Worm (Caenorhabditis elegans) whole organism, L2 larva: ENCODE data around the gene Y51A2B.5.

Experiments used
- C34F6.9 ChIP-seq: fragments of 150-350 bp; optimal IDR thresholded peaks from 2 replicates; lab custom pipeline; 2014; ENCODE audit warnings: missing biosample characterization, missing genetic modification characterization
- F13H6.1 ChIP-seq: sonication (generic microtip); optimal IDR thresholded peaks from 2 replicates; lab custom pipeline; 2016; ENCODE audit warnings: missing genetic modification characterization, missing compliant biosample characterization
- ZK546.5 ChIP-seq: sonication (generic microtip); optimal IDR thresholded peaks from 2 replicates; lab custom pipeline; 2017; ENCODE audit warnings: missing biosample characterization, missing genetic modification characterization
- alr-1 ChIP-seq: fragments of 150-350 bp; optimal IDR thresholded peaks from 2 replicates; lab custom pipeline; 2014; ENCODE audit warnings: missing biosample characterization, missing genetic modification characterization
- aly-2 ChIP-seq: fragments of 150-350 bp; optimal IDR thresholded peaks from 2 replicates; lab custom pipeline; 2014; ENCODE audit warnings: missing biosample characterization, missing genetic modification characterization
- ama-1 ChIP-seq: fragments of 150-350 bp; optimal IDR thresholded peaks from 2 replicates; lab custom pipeline; 2018; ENCODE audit warnings: inconsistent platforms
- ceh-16 ChIP-seq: fragments of 150-350 bp; optimal IDR thresholded peaks from 2 replicates; lab custom pipeline; 2014; ENCODE audit warnings: missing biosample characterization, missing genetic modification characterization
- ceh-82 ChIP-seq: fragments of 150-350 bp; optimal IDR thresholded peaks from 2 replicates; lab custom pipeline; 2014; ENCODE audit warnings: missing biosample characterization, missing genetic modification characterization
- dmd-4 ChIP-seq: sonication (generic microtip); optimal IDR thresholded peaks from 2 replicates; lab custom pipeline; 2017; ENCODE audit warnings: missing biosample characterization, missing genetic modification characterization
- egl-27 ChIP-seq: sonication (generic microtip); optimal IDR thresholded peaks from 3 replicates; lab custom pipeline; 2017; ENCODE audit warnings: missing biosample characterization, missing genetic modification reagents, missing genetic modification characterization
- elt-1 ChIP-seq: fragments of 150-350 bp; optimal IDR thresholded peaks from 2 replicates; lab custom pipeline; 2014; ENCODE audit warnings: missing biosample characterization, missing genetic modification characterization
- gmeb-1 ChIP-seq: fragments of 150-350 bp; optimal IDR thresholded peaks from 2 replicates; lab custom pipeline; 2014; ENCODE audit warnings: missing biosample characterization, missing genetic modification characterization
- lin-11 ChIP-seq: fragments of 150-350 bp; sonication (generic microtip); optimal IDR thresholded peaks from 2 replicates; lab custom pipeline; 2014; ENCODE audit warnings: missing biosample characterization, missing genetic modification characterization, inconsistent platforms, mixed read lengths
- lin-13 ChIP-seq: fragments of 150-350 bp; optimal IDR thresholded peaks from 2 replicates; lab custom pipeline; 2014; ENCODE audit warnings: missing biosample characterization, missing genetic modification reagents, missing genetic modification characterization
- lsy-2 ChIP-seq, 2 experiments: fragments of 150-350 bp in 1 of 2; sonication (generic microtip) in 1 of 2; optimal IDR thresholded peaks; 2 replicates each; lab custom pipeline; 2014 to 2017; ENCODE audit warnings: missing biosample characterization in 2 of 2, missing genetic modification characterization in 2 of 2
- mab-5 ChIP-seq: fragments of 150-350 bp; optimal IDR thresholded peaks from 2 replicates; lab custom pipeline; 2014; ENCODE audit warnings: missing biosample characterization, missing genetic modification characterization
- mbf-1 ChIP-seq: sonication (generic microtip); optimal IDR thresholded peaks from 2 replicates; lab custom pipeline; 2017; ENCODE audit warnings: missing biosample characterization, missing genetic modification characterization
- nhr-10 ChIP-seq: sonication (generic microtip); optimal IDR thresholded peaks from 2 replicates; lab custom pipeline; 2017; ENCODE audit warnings: missing biosample characterization, missing genetic modification characterization
- nhr-11 ChIP-seq: fragments of 150-350 bp; optimal IDR thresholded peaks from 2 replicates; lab custom pipeline; 2014; ENCODE audit warnings: missing biosample characterization, missing genetic modification characterization
- nhr-21 ChIP-seq: fragments of 150-350 bp; optimal IDR thresholded peaks from 2 replicates; lab custom pipeline; 2014; ENCODE audit warnings: missing biosample characterization, missing genetic modification characterization
- nhr-23 ChIP-seq: fragments of 150-350 bp; optimal IDR thresholded peaks from 2 replicates; lab custom pipeline; 2014; ENCODE audit warnings: missing biosample characterization, missing genetic modification reagents, missing genetic modification characterization
- nhr-237 ChIP-seq: fragments of 150-350 bp; optimal IDR thresholded peaks from 2 replicates; lab custom pipeline; 2014; ENCODE audit warnings: missing biosample characterization, missing genetic modification characterization
- nhr-25 ChIP-seq: fragments of 150-350 bp; sonication (generic microtip); optimal IDR thresholded peaks from 3 replicates; lab custom pipeline; 2014; ENCODE audit warnings: missing biosample characterization, missing genetic modification characterization
- nhr-6 ChIP-seq: fragments of 150-350 bp; optimal IDR thresholded peaks from 2 replicates; lab custom pipeline; 2014; ENCODE audit warnings: missing biosample characterization, missing genetic modification characterization
- nhr-77 ChIP-seq: fragments of 150-350 bp; optimal IDR thresholded peaks from 2 replicates; lab custom pipeline; 2014; ENCODE audit warnings: missing biosample characterization, missing genetic modification characterization
- peb-1 ChIP-seq: fragments of 150-350 bp; optimal IDR thresholded peaks from 2 replicates; lab custom pipeline; 2014; ENCODE audit warnings: missing biosample characterization, missing genetic modification characterization
- sem-4 ChIP-seq: fragments of 150-350 bp; optimal IDR thresholded peaks from 2 replicates; lab custom pipeline; 2014; ENCODE audit warnings: missing biosample characterization, missing genetic modification reagents, missing genetic modification characterization
- skn-1 ChIP-seq: sonication (generic microtip); optimal IDR thresholded peaks from 2 replicates; lab custom pipeline; 2017; ENCODE audit warnings: missing biosample characterization, missing genetic modification characterization
- sma-3 ChIP-seq: sonication (generic microtip); optimal IDR thresholded peaks from 2 replicates; lab custom pipeline; 2016; ENCODE audit warnings: missing genetic modification reagents, missing genetic modification characterization, missing compliant biosample characterization
- sma-9 ChIP-seq, 2 experiments: fragments of 150-350 bp in 1 of 2; sonication (generic microtip) in 1 of 2; optimal IDR thresholded peaks; 2 replicates each; lab custom pipeline; 2014 to 2016; ENCODE audit warnings: missing genetic modification characterization in 2 of 2, mild to moderate bottlenecking in 1 of 2, missing biosample characterization in 1 of 2, missing compliant biosample characterization in 1 of 2, missing genetic modification reagents in 1 of 2, moderate library complexity in 1 of 2
- snpc-4 ChIP-seq: fragments of 150-350 bp; optimal IDR thresholded peaks from 2 replicates; lab custom pipeline; 2014; ENCODE audit warnings: missing biosample characterization, missing genetic modification characterization
- unc-39 ChIP-seq: fragments of 150-350 bp; optimal IDR thresholded peaks from 2 replicates; lab custom pipeline; 2014; ENCODE audit warnings: missing biosample characterization, missing genetic modification characterization
- unc-55 ChIP-seq: fragments of 150-350 bp; sonication (generic microtip); optimal IDR thresholded peaks from 3 replicates; lab custom pipeline; 2014; ENCODE audit warnings: missing biosample characterization, missing genetic modification reagents, missing genetic modification characterization
- ztf-11 ChIP-seq: sonication (generic microtip); optimal IDR thresholded peaks from 2 replicates; lab custom pipeline; 2017; ENCODE audit warnings: missing biosample characterization, missing genetic modification characterization
- ztf-4 ChIP-seq: fragments of 150-350 bp; optimal IDR thresholded peaks from 2 replicates; lab custom pipeline; 2014; ENCODE audit warnings: missing biosample characterization, missing genetic modification characterization

The Y51A2B.5 gene

ce11 chrV:18414051-18414450 is 25.0 kb downstream of the Y51A2B.5 start, which contains the start of gene txt-8:
Gene txt-8, plus strand, starts transcription at chrV:18414351.
- TF ChIP-seq nhr-77 (tag; lab: Kevin White, UChicago) (no peak), unc-39 (no peak)

ce11 chrV:18420797-18421196 is 31.7 kb downstream of the Y51A2B.5 start, which contains the start of gene srj-26:
Gene srj-26, plus strand, starts transcription at chrV:18421097.
- no peak for TF ChIP-seq lin-13 (GFP tag; lab: Kevin White, UChicago)
- TF ChIP-seq unc-39, result no peak
- TF ChIP-seq sma-3 (GFP tag; lab: Kevin White, UChicago), result no peak
- TF ChIP-seq mbf-1, result no peak
- TF ChIP-seq nhr-77 (tag; lab: Kevin White, UChicago), result no peak
- TF ChIP-seq C34F6.9, result no peak
- no peak for TF ChIP-seq snpc-4 (tag; lab: Kevin White, UChicago)
- TF ChIP-seq lsy-2 (tag; optimal IDR thresholded peaks at IDR 0.05; lab: Kevin White, UChicago), result no peak
- TF ChIP-seq unc-55 (GFP tag; lab: Kevin White, UChicago), result no peak
- no peak for TF ChIP-seq sem-4 (tag; lab: Kevin White, UChicago)
- no peak for TF ChIP-seq nhr-237 (tag; lab: Kevin White, UChicago)

ce11 chrV:18424471-18424870 is 35.4 kb downstream of the Y51A2B.5 start, which contains the start of gene ZK262.4:
Gene ZK262.4, minus strand, starts transcription at chrV:18424571.
- TF ChIP-seq sem-4 (tag; lab: Kevin White, UChicago), result no peak
- no peak for TF ChIP-seq ztf-4 (tag; lab: Kevin White, UChicago)
- no peak for TF ChIP-seq elt-1 (tag; lab: Kevin White, UChicago)
- TF ChIP-seq sma-3 (GFP tag; lab: Kevin White, UChicago), result no peak
- TF ChIP-seq ceh-16 (tag; lab: Kevin White, UChicago), result no peak
- TF ChIP-seq gmeb-1 (tag; lab: Kevin White, UChicago), result no peak
- no peak for TF ChIP-seq unc-55 (GFP tag; lab: Kevin White, UChicago)
- no peak for TF ChIP-seq alr-1
- no peak for TF ChIP-seq mab-5 (tag; lab: Kevin White, UChicago)
- TF ChIP-seq nhr-11 (tag; lab: Kevin White, UChicago), result no peak

- TF ChIP-seq snpc-4 (tag; lab: Kevin White, UChicago) (no peak), peb-1 (tag; lab: Kevin White, UChicago) (no peak), nhr-6 (tag; lab: Kevin White, UChicago) (no peak), aly-2 (tag; lab: Kevin White, UChicago) (no peak), ztf-11 (no peak), nhr-25 (no peak), sma-3 (GFP tag; lab: Kevin White, UChicago) (no peak), gmeb-1 (tag; lab: Kevin White, UChicago) (no peak), ceh-82 (tag; lab: Kevin White, UChicago) (no peak), alr-1 (no peak), skn-1 (tag; lab: Kevin White, UChicago) (no peak), nhr-23 (tag; lab: Kevin White, UChicago) (no peak), nhr-21 (tag; lab: Kevin White, UChicago) (no peak), egl-27 (tag; lab: Kevin White, UChicago) (no peak)
These were observed 36.5 kb downstream of the Y51A2B.5 start, which contains the start of gene ZK262.19 for ce11 chrV:18425544-18425943. Gene ZK262.19, minus strand, starts transcription at chrV:18425644.

- TF ChIP-seq peb-1 (tag; lab: Kevin White, UChicago) (no peak), lsy-2 (tag; optimal IDR thresholded peaks at IDR 0.05; lab: Kevin White, UChicago) (no peak), ceh-16 (tag; lab: Kevin White, UChicago) (no peak)
These were observed 37.2 kb downstream of the Y51A2B.5 start, which contains the start of gene srw-83 for ce11 chrV:18426280-18426679. Gene srw-83, plus strand, starts transcription at chrV:18426580.

ce11 chrV:18430826-18431225 is 41.7 kb downstream of the Y51A2B.5 start:
- no peak for TF ChIP-seq unc-55 (GFP tag; lab: Kevin White, UChicago)
- TF ChIP-seq nhr-10 (tag; lab: Kevin White, UChicago), result no peak
- TF ChIP-seq sma-3 (GFP tag; lab: Kevin White, UChicago), result no peak
- no peak for TF ChIP-seq sma-9 (GFP tag; optimal IDR thresholded peaks at IDR 0.05; lab: Kevin White, UChicago)
- no peak for TF ChIP-seq sma-9 (tag; optimal IDR thresholded peaks at IDR 0.05; lab: Kevin White, UChicago)
- no peak for TF ChIP-seq ama-1 (lab: Kevin White, UChicago)
- no peak for TF ChIP-seq lin-11 (tag; lab: Kevin White, UChicago)
- TF ChIP-seq lsy-2 (tag; optimal IDR thresholded peaks at IDR 0.05; lab: Kevin White, UChicago), result no peak
- TF ChIP-seq lin-13 (GFP tag; lab: Kevin White, UChicago), result no peak
- TF ChIP-seq peb-1 (tag; lab: Kevin White, UChicago), result no peak
- no peak for TF ChIP-seq mbf-1
- no peak for TF ChIP-seq ZK546.5
- no peak for TF ChIP-seq F13H6.1 (tag; lab: Kevin White, UChicago)
- TF ChIP-seq aly-2 (tag; lab: Kevin White, UChicago), result no peak
- TF ChIP-seq snpc-4 (tag; lab: Kevin White, UChicago), result no peak
- no peak for TF ChIP-seq dmd-4 (tag; lab: Kevin White, UChicago)
- no peak for TF ChIP-seq C34F6.9
- TF ChIP-seq elt-1 (tag; lab: Kevin White, UChicago), result no peak
- no peak for TF ChIP-seq nhr-23 (tag; lab: Kevin White, UChicago)
